Worm (Caenorhabditis elegans): ENCODE measurements around the gene K11H12.7.

DNA sequence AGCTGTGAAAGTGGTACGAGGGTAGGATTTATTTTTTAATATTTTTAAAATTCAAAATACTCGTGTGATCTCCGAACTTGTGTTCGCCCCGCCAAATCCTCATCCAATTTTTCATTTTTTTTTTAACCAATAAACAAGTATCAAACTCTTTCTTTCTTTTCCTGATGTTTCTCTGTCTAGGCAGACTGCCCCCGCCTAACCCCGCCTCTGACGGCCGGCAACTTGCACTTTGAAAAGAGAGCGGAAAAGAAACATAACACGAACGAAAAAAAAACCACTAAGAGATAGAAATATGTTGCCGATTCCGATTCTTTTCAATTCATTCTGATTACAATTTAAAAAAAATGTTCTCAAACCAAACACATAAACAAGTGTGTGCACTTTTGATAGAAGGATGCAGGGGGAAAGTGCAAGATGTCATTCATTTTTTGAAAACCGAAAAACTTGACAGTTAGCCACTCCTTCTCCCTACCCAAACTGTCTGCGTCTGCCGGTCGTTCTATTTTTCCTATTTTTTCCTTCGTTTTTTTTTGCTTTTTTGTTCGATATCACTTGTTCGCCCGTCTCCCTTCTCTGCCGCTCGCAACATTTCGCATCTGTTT lies 39.3 kb upstream of the K11H12.7 start:
- TF ChIP-seq unc-62 (GFP tag; optimal IDR thresholded peaks at IDR 0.05) (no peak), F13H6.1 (tag; optimal IDR thresholded peaks at IDR 0.05) (no peak), nhr-12 (tag; optimal IDR thresholded peaks at IDR 0.05) (no peak), lin-39 (tag; optimal IDR thresholded peaks at IDR 0.05) (no peak), nhr-11 (tag; optimal IDR thresholded peaks at IDR 0.05) (no peak), ceh-82 (tag; optimal IDR thresholded peaks at IDR 0.05) (no peak), mdl-1 (tag; optimal IDR thresholded peaks at IDR 0.05) (no peak), zag-1 (tag; optimal IDR thresholded peaks at IDR 0.05) (no peak), unc-55 (GFP tag; optimal IDR thresholded peaks at IDR 0.05) (no peak), elt-1 (tag; optimal IDR thresholded peaks at IDR 0.05) (no peak), nhr-25 (tag; optimal IDR thresholded peaks at IDR 0.05) (no peak)

Data from whole organism, L2 larva.